Fruit fly (Drosophila melanogaster) whole organism, wandering third instar larva: Measurements from ENCODE around the gene vri.

Experiments
- Abd-B ChIP-seq: fragments of >200 bp; optimal IDR thresholded peaks from 2 replicates; lab custom pipeline; 2017; ENCODE audit warnings: missing biosample characterization, missing genetic modification characterization
- CG32264 ChIP-seq: fragments of 200-800 bp; sonication (Bioruptor generic); optimal IDR thresholded peaks from 2 replicates; lab custom pipeline; 2016; ENCODE audit warnings: missing biosample characterization, missing genetic modification characterization
- CG9705 ChIP-seq: fragments of 200-800 bp; sonication (Bioruptor generic); optimal IDR thresholded peaks from 2 replicates; lab custom pipeline; 2018; ENCODE audit warnings: missing biosample characterization, mild to moderate bottlenecking, missing genetic modification characterization
- CrebA ChIP-seq: fragments of 200-800 bp; sonication (Bioruptor generic); optimal IDR thresholded peaks from 2 replicates; lab custom pipeline; 2016; ENCODE audit warnings: missing biosample characterization, mild to moderate bottlenecking, missing genetic modification characterization, borderline replicate concordance
- Dfd ChIP-seq: fragments of >200 bp; optimal IDR thresholded peaks from 2 replicates; lab custom pipeline; 2017; ENCODE audit warnings: missing biosample characterization, missing genetic modification characterization
- Dif ChIP-seq: fragments of 200-275, 200-300 bp; sonication (Bioruptor generic); optimal IDR thresholded peaks from 2 replicates; lab custom pipeline; 2018; ENCODE audit warnings: missing biosample characterization, missing genetic modification characterization; ENCODE audit not compliant: partially characterized antibody
- GATAd ChIP-seq: sonication (Bioruptor generic); optimal IDR thresholded peaks from 2 replicates; lab custom pipeline; 2016; ENCODE audit warnings: missing biosample characterization, missing genetic modification characterization
- HLH106 ChIP-seq: fragments of 200-800 bp; optimal IDR thresholded peaks from 3 replicates; lab custom pipeline; 2019; ENCODE audit warnings: missing biosample characterization, mild to moderate bottlenecking, missing genetic modification characterization, moderate library complexity
- Hnf4 ChIP-seq: fragments of 200-800 bp; sonication (Bioruptor generic); optimal IDR thresholded peaks from 2 replicates; lab custom pipeline; 2016; ENCODE audit warnings: missing biosample characterization, mild to moderate bottlenecking, missing genetic modification characterization
- Hr78 ChIP-seq: fragments of >200 bp; optimal IDR thresholded peaks from 2 replicates; lab custom pipeline; 2017; ENCODE audit warnings: missing biosample characterization, missing genetic modification characterization
- Hr83 ChIP-seq: fragments of 200-300 bp; sonication (Bioruptor generic); optimal IDR thresholded peaks from 2 replicates; lab custom pipeline; 2016; ENCODE audit warnings: missing biosample characterization, mild to moderate bottlenecking, missing genetic modification characterization, moderate library complexity; ENCODE audit not compliant: poor library complexity, severe bottlenecking
- Jra ChIP-seq: sonication (Bioruptor generic); optimal IDR thresholded peaks from 2 replicates; lab custom pipeline; 2016; ENCODE audit warnings: missing biosample characterization, missing genetic modification characterization
- Mio ChIP-seq: sonication (Bioruptor generic); optimal IDR thresholded peaks from 2 replicates; lab custom pipeline; 2016; ENCODE audit warnings: missing biosample characterization, missing genetic modification characterization
- Myc ChIP-seq: fragments of >200 bp; optimal IDR thresholded peaks from 2 replicates; lab custom pipeline; 2017
- N ChIP-seq: fragments of >200 bp; optimal IDR thresholded peaks from 2 replicates; lab custom pipeline; 2018; ENCODE audit warnings: missing biosample characterization, missing external identifiers, missing genetic modification characterization
- OdsH ChIP-seq: fragments of 200-800 bp; sonication (Bioruptor generic); optimal IDR thresholded peaks from 2 replicates; lab custom pipeline; 2016; ENCODE audit warnings: missing biosample characterization, mild to moderate bottlenecking, missing genetic modification characterization
- Rel ChIP-seq, 2 experiments: fragments of 200-800 bp; sonication (Bioruptor generic) in 1 of 2; optimal IDR thresholded peaks; 2 replicates in 1 of 2; 3 replicates in 1 of 2; lab custom pipeline; 2016 to 2019; ENCODE audit warnings: mild to moderate bottlenecking in 2 of 2, missing biosample characterization in 2 of 2, missing genetic modification characterization in 2 of 2, moderate library complexity in 1 of 2
- Sp1 ChIP-seq: fragments of 200-800 bp; sonication (Bioruptor generic); optimal IDR thresholded peaks from 3 replicates; lab custom pipeline; 2019; ENCODE audit warnings: missing biosample characterization, mild to moderate bottlenecking, missing genetic modification characterization, moderate library complexity
- Vsx2 ChIP-seq: fragments of 200-300, 225-300 bp; sonication (Bioruptor generic); optimal IDR thresholded peaks from 2 replicates; lab custom pipeline; 2018; ENCODE audit warnings: missing biosample characterization, missing genetic modification characterization; ENCODE audit not compliant: partially characterized antibody
- br ChIP-seq: fragments of 200-800 bp; sonication (Bioruptor generic); optimal IDR thresholded peaks from 2 replicates; lab custom pipeline; 2016; ENCODE audit warnings: missing biosample characterization, missing genetic modification characterization
- brk ChIP-seq: fragments of 200-800 bp; sonication (Bioruptor generic); optimal IDR thresholded peaks from 2 replicates; lab custom pipeline; 2016; ENCODE audit warnings: missing biosample characterization, mild to moderate bottlenecking, missing genetic modification characterization
- dl ChIP-seq, 2 experiments: fragments of 175-275, 200-275 bp in 1 of 2; fragments of 200-275 bp in 1 of 2; sonication (Bioruptor generic); optimal IDR thresholded peaks; lab custom pipeline; 2018; ENCODE audit warnings: mild to moderate bottlenecking in 2 of 2, missing biosample characterization in 2 of 2, missing genetic modification characterization in 2 of 2, moderate library complexity in 2 of 2; ENCODE audit not compliant: partially characterized antibody in 2 of 2, insufficient read depth in 1 of 2
- dmrt93B ChIP-seq: fragments of 200-800 bp; sonication (Bioruptor generic); optimal IDR thresholded peaks from 2 replicates; lab custom pipeline; 2018; ENCODE audit warnings: missing biosample characterization, mild to moderate bottlenecking, missing genetic modification characterization
- dsf ChIP-seq: sonication (Bioruptor generic); optimal IDR thresholded peaks from 2 replicates; lab custom pipeline; 2016; ENCODE audit warnings: missing biosample characterization, missing genetic modification characterization, borderline replicate concordance
- ey ChIP-seq: fragments of 200-800 bp; sonication (Bioruptor generic); optimal IDR thresholded peaks from 2 replicates; lab custom pipeline; 2016; ENCODE audit warnings: missing biosample characterization, missing genetic modification characterization
- foxo ChIP-seq, 2 experiments: fragments of 200-800 bp; sonication (Bioruptor generic); optimal IDR thresholded peaks; 2 replicates in 1 of 2; 3 replicates in 1 of 2; lab custom pipeline; 2016 to 2017; ENCODE audit warnings: missing biosample characterization in 2 of 2, missing genetic modification characterization in 2 of 2
- fru ChIP-seq: fragments of 200-800 bp; sonication (Bioruptor generic); optimal IDR thresholded peaks from 3 replicates; lab custom pipeline; 2016; ENCODE audit warnings: missing biosample characterization, mild to moderate bottlenecking, missing genetic modification characterization
- h ChIP-seq: fragments of 200-800 bp; sonication (Bioruptor generic); optimal IDR thresholded peaks from 3 replicates; lab custom pipeline; 2016; ENCODE audit warnings: missing biosample characterization, mild to moderate bottlenecking, missing genetic modification characterization
- jim ChIP-seq: fragments of 175-275, 200-325 bp; sonication (Bioruptor generic); optimal IDR thresholded peaks from 2 replicates; lab custom pipeline; 2016; ENCODE audit warnings: missing biosample characterization, mild to moderate bottlenecking, missing genetic modification characterization
- lola ChIP-seq: fragments of >200 bp; optimal IDR thresholded peaks from 2 replicates; lab custom pipeline; 2017; ENCODE audit warnings: missing biosample characterization, missing genetic modification characterization
- pan ChIP-seq: fragments of >200 bp; optimal IDR thresholded peaks from 2 replicates; lab custom pipeline; 2017
- psq ChIP-seq: fragments of 200-800 bp; sonication (Bioruptor generic); optimal IDR thresholded peaks from 3 replicates; lab custom pipeline; 2017; ENCODE audit warnings: missing biosample characterization, mild to moderate bottlenecking, missing genetic modification characterization, moderate library complexity
- rgr ChIP-seq: fragments of 200-800 bp; sonication (Bioruptor generic); optimal IDR thresholded peaks from 3 replicates; lab custom pipeline; 2016; ENCODE audit warnings: missing biosample characterization, mild to moderate bottlenecking, missing genetic modification characterization
- sage ChIP-seq: fragments of 200-800 bp; sonication (Bioruptor generic); optimal IDR thresholded peaks from 2 replicates; lab custom pipeline; 2016; ENCODE audit warnings: missing biosample characterization, mild to moderate bottlenecking, missing genetic modification characterization
- sv ChIP-seq: fragments of 200-800 bp; sonication (Bioruptor generic); optimal IDR thresholded peaks from 3 replicates; lab custom pipeline; 2016; ENCODE audit warnings: missing biosample characterization, missing genetic modification characterization
- tai ChIP-seq: sonication (Bioruptor generic); optimal IDR thresholded peaks from 2 replicates; lab custom pipeline; 2016; ENCODE audit warnings: missing biosample characterization, missing genetic modification characterization
- usp ChIP-seq: fragments of >200 bp; optimal IDR thresholded peaks from 2 replicates; lab custom pipeline; 2017; ENCODE audit warnings: missing biosample characterization, missing genetic modification characterization
- woc ChIP-seq: sonication (Bioruptor generic); optimal IDR thresholded peaks from 2 replicates; lab custom pipeline; 2016; ENCODE audit warnings: missing biosample characterization, mild to moderate bottlenecking, missing genetic modification characterization

The vri gene

DNA sequence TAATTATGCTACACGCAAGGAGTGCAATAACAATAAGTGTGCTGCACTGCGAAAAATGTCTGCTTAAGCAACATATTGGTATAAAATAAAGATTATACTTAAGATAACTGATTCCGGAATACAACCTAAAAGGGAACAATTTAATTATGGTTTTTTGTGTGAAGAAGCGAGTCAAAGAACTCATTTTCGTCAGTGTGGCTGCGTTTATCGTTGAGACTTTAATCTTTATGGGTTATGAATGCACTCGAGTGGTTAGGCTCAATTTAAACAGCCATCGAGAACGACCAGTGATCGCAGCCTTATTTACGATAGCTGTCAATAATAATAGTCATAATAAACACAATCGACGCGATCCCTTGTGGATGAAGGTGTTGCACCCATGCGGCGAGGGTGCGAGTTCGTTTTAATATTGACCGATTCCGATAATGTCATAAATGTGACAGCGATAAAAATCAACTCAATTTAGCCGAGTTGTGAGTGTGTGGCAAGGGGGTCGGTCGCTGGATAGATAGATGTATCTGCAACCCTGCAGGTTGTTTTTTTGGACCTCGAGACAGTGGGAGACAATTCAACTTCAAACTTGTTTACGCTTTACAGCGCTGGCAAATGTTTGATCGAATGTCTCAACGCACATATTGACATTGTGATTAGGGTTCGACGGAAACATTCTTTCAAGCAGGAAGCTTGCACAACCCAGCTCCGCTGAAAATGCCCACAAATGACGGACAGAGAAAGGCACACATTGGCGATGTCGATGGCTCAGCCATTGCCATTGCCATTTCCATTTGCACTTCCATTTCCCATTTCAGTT, 32.5 kb upstream of the vri start (continued):
- TF ChIP-seq dl (GFP tag; optimal IDR thresholded peaks at IDR 0.05; lab: Kevin White, UChicago; ENCODE audit: insufficient read depth in 1 of 2, partially characterized antibody in 2 of 2) = no peak

DNA sequence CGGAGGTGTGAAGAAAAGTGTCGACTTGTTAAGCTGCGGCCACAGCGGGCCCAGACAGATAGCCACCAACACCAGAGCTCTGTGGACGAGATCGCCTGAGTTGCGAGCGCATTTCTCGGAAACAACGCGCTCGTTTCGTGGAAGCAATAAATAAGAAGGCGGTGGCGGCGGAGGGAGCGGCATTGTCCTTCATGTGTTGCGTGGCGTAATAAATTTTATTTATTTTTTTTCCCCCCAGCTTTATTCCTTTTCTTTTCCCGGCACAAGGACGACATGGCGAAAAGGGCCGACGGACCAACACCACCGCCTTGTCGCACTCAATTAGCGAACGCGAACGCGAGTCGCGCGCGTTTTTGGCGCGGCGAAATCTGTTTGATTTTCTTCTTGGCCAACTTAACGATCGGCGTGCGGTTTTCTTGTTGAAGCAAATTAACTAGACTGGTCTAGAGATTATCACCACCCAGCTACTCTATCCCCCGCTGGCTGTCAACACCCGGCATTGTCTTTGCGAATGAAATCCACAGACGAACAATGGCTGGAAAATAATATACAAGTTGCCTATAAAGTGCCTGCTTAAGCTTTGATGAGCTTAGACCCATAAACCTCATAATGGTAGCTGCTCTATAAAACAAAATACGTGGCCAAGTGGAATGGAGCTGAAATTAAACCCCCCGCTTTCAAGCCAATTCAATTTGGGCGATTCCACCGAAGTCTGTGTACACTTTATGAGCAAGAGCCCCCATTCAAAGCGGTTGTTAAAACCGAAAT, 29.5 kb upstream of the vri start:
- TF ChIP-seq dmrt93B (GFP tag; lab: Kevin White, UChicago) = no peak
- no peak for TF ChIP-seq Dfd
- TF ChIP-seq sv (GFP tag; lab: Kevin White, UChicago) = no peak
- no peak for TF ChIP-seq CG9705
- TF ChIP-seq br = no peak
- no peak for TF ChIP-seq dsf (GFP tag; lab: Kevin White, UChicago)
- no peak for TF ChIP-seq Rel (GFP tag; optimal IDR thresholded peaks at IDR 0.05; lab: Kevin White, UChicago)
- no peak for TF ChIP-seq Rel (tag; optimal IDR thresholded peaks at IDR 0.05; lab: Kevin White, UChicago)
- no peak for TF ChIP-seq psq
- TF ChIP-seq rgr (GFP tag; lab: Kevin White, UChicago) = no peak
- no peak for TF ChIP-seq brk
- no peak for TF ChIP-seq Hnf4 (GFP tag; lab: Kevin White, UChicago)
- no peak for TF ChIP-seq Abd-B

DNA sequence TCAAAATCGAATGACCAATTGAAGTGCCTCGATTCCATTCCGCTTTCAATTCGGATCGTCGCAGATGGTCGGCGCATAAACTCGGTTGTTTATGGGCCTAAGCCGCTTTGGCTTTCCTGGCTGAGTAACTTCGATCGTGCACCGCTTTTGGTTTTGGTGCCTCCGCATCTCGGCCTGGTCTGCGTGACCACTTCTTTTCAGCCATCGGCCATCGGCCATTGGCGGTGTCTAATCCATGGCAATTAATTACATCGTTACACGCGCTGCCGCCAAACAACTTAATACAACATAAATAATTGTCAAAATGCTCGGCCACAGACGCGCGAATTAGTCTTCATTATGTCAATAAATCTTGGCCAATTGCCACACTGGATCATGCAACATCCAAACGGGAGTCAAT, 28.5 kb upstream of the vri start:
- TF ChIP-seq Hr83 (GFP tag; lab: Kevin White, UChicago) (no peak), ey (GFP tag; lab: Kevin White, UChicago) (no peak), CG32264 (GFP tag; lab: Kevin White, UChicago) (no peak), dsf (GFP tag; lab: Kevin White, UChicago) (no peak), brk (no peak), HLH106 (no peak), fru (no peak), rgr (GFP tag; lab: Kevin White, UChicago) (no peak), Dif (no peak), pan (lab: Kevin White, UChicago) (no peak)

DNA sequence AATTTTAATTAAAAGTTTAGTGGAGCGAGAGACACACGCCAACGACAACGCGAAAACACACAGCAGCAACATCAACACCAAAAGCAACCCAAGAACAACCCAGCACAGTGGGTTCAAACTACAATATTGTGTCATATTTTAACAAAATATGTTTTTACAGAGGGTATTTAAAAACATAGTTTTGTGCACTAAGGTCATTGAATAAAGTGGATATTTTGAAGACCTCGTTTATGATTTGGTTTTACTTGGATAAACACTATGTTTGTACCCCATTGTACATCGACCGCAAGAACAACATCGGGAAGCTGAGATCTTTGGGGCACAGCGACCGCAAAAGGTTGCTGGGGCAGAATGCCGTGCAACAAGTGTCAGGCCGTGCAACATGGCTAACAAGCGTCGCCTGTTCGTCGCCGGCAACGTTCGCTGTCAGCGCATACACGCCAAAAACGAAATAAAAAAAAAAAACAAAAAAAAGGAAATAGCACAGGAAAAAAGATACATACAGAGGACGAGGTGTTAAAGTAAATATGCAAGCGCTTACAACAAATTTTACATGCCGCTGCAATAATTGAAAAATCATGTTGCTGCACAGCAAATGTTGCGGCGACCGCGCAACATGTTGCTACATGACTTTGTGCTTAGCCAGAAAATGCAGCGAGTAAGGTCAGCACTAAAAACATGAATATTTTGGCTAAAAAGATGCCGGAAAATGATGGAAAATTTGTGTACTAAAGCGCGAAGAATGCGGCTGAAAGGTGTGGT, 27.3 kb upstream of the vri start:
- TF ChIP-seq Hr78 (GFP tag; lab: Kevin White, UChicago) (no peak), dl (GFP tag; optimal IDR thresholded peaks at IDR 0.05; lab: Kevin White, UChicago; ENCODE audit: insufficient read depth in 1 of 2, partially characterized antibody in 2 of 2) (no peak), lola (GFP tag; lab: Kevin White, UChicago) (no peak), Sp1 (peak; percentile 86), psq (peak; percentile 86), fru (peak; percentile 90), tai (peak; percentile 63), br (peak; percentile 92), brk (peak; percentile 84), Vsx2 (no peak), Mio (GFP tag; lab: Kevin White, UChicago) (no peak), N (GFP tag; lab: Kevin White, UChicago) (no peak), Myc (lab: Kevin White, UChicago) (no peak), pan (lab: Kevin White, UChicago) (no peak), sage (peak; percentile 85), sv (GFP tag; lab: Kevin White, UChicago) (no peak), Dif (no peak), dmrt93B (GFP tag; lab: Kevin White, UChicago) (peak; percentile 66), foxo (GFP tag; optimal IDR thresholded peaks at IDR 0.05; lab: Kevin White, UChicago) (peak; percentile 38 to 91), GATAd (GFP tag; lab: Kevin White, UChicago) (no peak), CG9705 (peak; percentile 84), h (GFP tag; lab: Kevin White, UChicago) (peak; percentile 92), CG32264 (GFP tag; lab: Kevin White, UChicago) (peak; percentile 83), jim (GFP tag; lab: Kevin White, UChicago) (no peak), usp (no peak), Rel (GFP tag; optimal IDR thresholded peaks at IDR 0.05; lab: Kevin White, UChicago) (peak; percentile 66), Rel (tag; optimal IDR thresholded peaks at IDR 0.05; lab: Kevin White, UChicago) (peak; percentile 70), Jra (peak; percentile 71), dsf (GFP tag; lab: Kevin White, UChicago) (peak; percentile 32), ey (GFP tag; lab: Kevin White, UChicago) (peak; percentile 85), OdsH (peak; percentile 85), woc (GFP tag; lab: Kevin White, UChicago) (peak; percentile 91), CrebA (no peak)
